Fruit fly (Drosophila melanogaster) whole organism, embryonic: ENCODE results near the gene CG17717.
A peak's percentile ranks its signal among the peaks of the same experiment; 100 is the strongest.

Source experiments
- Awh ChIP-seq: fragments of 200-800 bp; sonication (Bioruptor generic); IDR thresholded peaks from 2 replicates; pipeline ENCODE4, ENCODE4 v1.3.6; 2022; ENCODE audit warnings: missing biosample characterization, missing genetic modification characterization
- B-H1 ChIP-seq: fragments of 200-800 bp; sonication (Bioruptor generic); IDR thresholded peaks from 3 replicates; pipeline ENCODE4 v1.3.6; 2022; ENCODE audit warnings: missing biosample characterization, missing genetic modification characterization
- CG10366 ChIP-seq: fragments of 200-800 bp; sonication (Bioruptor generic); IDR thresholded peaks from 2 replicates; pipeline ENCODE4 v1.3.6; 2022; ENCODE audit warnings: missing biosample characterization, missing genetic modification characterization
- CG11247 ChIP-seq: fragments of 200-800 bp; sonication (Bioruptor generic); IDR thresholded peaks from 2 replicates; pipeline ENCODE4 v1.3.6; 2022; ENCODE audit warnings: missing biosample characterization, missing genetic modification characterization
- CG12071 ChIP-seq: fragments of 200-800 bp; sonication (Bioruptor generic); optimal IDR thresholded peaks from 3 replicates; lab custom pipeline; 2018; ENCODE audit warnings: missing biosample characterization, mild to moderate bottlenecking, missing genetic modification characterization
- CG1233 ChIP-seq: fragments of 200-800 bp; sonication (Bioruptor generic); optimal IDR thresholded peaks from 4 replicates; lab custom pipeline; 2018; ENCODE audit warnings: missing biosample characterization, mild to moderate bottlenecking, missing genetic modification characterization
- CG17385 ChIP-seq: fragments of 200-800 bp; sonication (Bioruptor generic); optimal IDR thresholded peaks from 3 replicates; lab custom pipeline; 2018; ENCODE audit warnings: missing biosample characterization, mild to moderate bottlenecking, missing genetic modification characterization
- CG18262 ChIP-seq: fragments of 200-800 bp; optimal IDR thresholded peaks from 3 replicates; lab custom pipeline; 2019; ENCODE audit warnings: missing biosample characterization, mild to moderate bottlenecking, missing genetic modification characterization, moderate library complexity
- CG18599 ChIP-seq: fragments of 200-800 bp; sonication (Bioruptor generic); optimal IDR thresholded peaks from 3 replicates; lab custom pipeline; 2017; ENCODE audit warnings: missing biosample characterization, missing genetic modification characterization, mild to moderate bottlenecking, moderate library complexity, missing genetic modification reagents
- CG18764 ChIP-seq: fragments of 200-800 bp; sonication (Bioruptor generic); optimal IDR thresholded peaks from 3 replicates; lab custom pipeline; 2016; ENCODE audit warnings: missing biosample characterization, missing genetic modification characterization
- CG30403 ChIP-seq: fragments of 200-800 bp; sonication (Bioruptor generic); optimal IDR thresholded peaks from 3 replicates; lab custom pipeline; 2016; ENCODE audit warnings: missing biosample characterization, missing genetic modification characterization
- CG31365 ChIP-seq: fragments of 200-800 bp; sonication (Bioruptor generic); optimal IDR thresholded peaks from 2 replicates; lab custom pipeline; 2018; ENCODE audit warnings: missing biosample characterization, mild to moderate bottlenecking, missing genetic modification characterization
- CG31441 ChIP-seq: fragments of 200-800 bp; sonication (Bioruptor generic); IDR thresholded peaks from 2 replicates; pipeline ENCODE4 v1.3.6; 2022; ENCODE audit warnings: missing biosample characterization, missing genetic modification characterization
- CG32767 ChIP-seq: fragments of 200-800 bp; sonication (Bioruptor generic); IDR thresholded peaks from 2 replicates; pipeline ENCODE4 v1.3.6; 2022; ENCODE audit warnings: missing biosample characterization, missing genetic modification characterization
- CG4424 ChIP-seq: fragments of 200-800 bp; sonication (Bioruptor generic); optimal IDR thresholded peaks from 3 replicates; lab custom pipeline; 2016; ENCODE audit warnings: missing biosample characterization, missing genetic modification characterization
- CG6254 ChIP-seq: fragments of 200-800 bp; sonication (Bioruptor generic); optimal IDR thresholded peaks from 3 replicates; lab custom pipeline; 2017; ENCODE audit warnings: mild to moderate bottlenecking, missing biosample characterization, missing genetic modification reagents, missing genetic modification characterization
- CG6813 ChIP-seq: fragments of 200-800 bp; sonication (Bioruptor generic); optimal IDR thresholded peaks from 2 replicates; lab custom pipeline; 2017; ENCODE audit warnings: missing biosample characterization, missing genetic modification characterization, mild to moderate bottlenecking, moderate library complexity, missing genetic modification reagents
- CG8281 ChIP-seq: fragments of 200-800 bp; sonication (Bioruptor generic); optimal IDR thresholded peaks from 2 replicates; lab custom pipeline; 2018; ENCODE audit warnings: missing biosample characterization, mild to moderate bottlenecking, missing genetic modification characterization, moderate library complexity
- CG8359 ChIP-seq: fragments of 200-800 bp; sonication (Bioruptor generic); optimal IDR thresholded peaks from 2 replicates; lab custom pipeline; 2017; ENCODE audit warnings: missing biosample characterization, mild to moderate bottlenecking, missing genetic modification characterization, borderline replicate concordance
- Chrac-16 ChIP-seq: fragments of 200-800 bp; sonication (Bioruptor generic); optimal IDR thresholded peaks from 3 replicates; lab custom pipeline; 2016; ENCODE audit warnings: missing biosample characterization, missing genetic modification characterization
- D19B ChIP-seq: fragments of 200-800 bp; sonication (Bioruptor generic); optimal IDR thresholded peaks from 2 replicates; lab custom pipeline; 2017; ENCODE audit warnings: missing biosample characterization, mild to moderate bottlenecking, missing genetic modification characterization
- Doc2 ChIP-seq: fragments of 200-800 bp; sonication (Bioruptor generic); IDR thresholded peaks from 2 replicates; pipeline ENCODE4 v1.3.6; 2022; ENCODE audit warnings: missing biosample characterization, missing genetic modification characterization
- Doc3 ChIP-seq: fragments of 200-800 bp; sonication (Bioruptor generic); IDR thresholded peaks from 3 replicates; pipeline ENCODE4 v1.3.6; 2022; ENCODE audit warnings: missing biosample characterization, missing genetic modification characterization; ENCODE audit not compliant: partially characterized antibody
- E2f1 ChIP-seq: fragments of 200-800 bp; sonication (Bioruptor generic); IDR thresholded peaks from 2 replicates; pipeline ENCODE4 v1.3.6; 2022; ENCODE audit warnings: missing biosample characterization, missing genetic modification characterization
- Fer2 ChIP-seq: fragments of 200-800 bp; sonication (Bioruptor generic); optimal IDR thresholded peaks from 2 replicates; lab custom pipeline; 2018; ENCODE audit warnings: missing biosample characterization, mild to moderate bottlenecking, missing genetic modification characterization, moderate library complexity
- Hsf ChIP-seq: fragments of 200-800 bp; sonication (Bioruptor generic); optimal IDR thresholded peaks from 3 replicates; lab custom pipeline; 2016; ENCODE audit warnings: missing biosample characterization, missing genetic modification characterization
- Kr ChIP-seq: fragments of 200-800 bp; sonication (Bioruptor generic); optimal IDR thresholded peaks from 2 replicates; lab custom pipeline; 2017; ENCODE audit warnings: missing biosample characterization, mild to moderate bottlenecking, missing genetic modification characterization
- MTF-1 ChIP-seq: fragments of 200-800 bp; sonication (Bioruptor generic); optimal IDR thresholded peaks from 2 replicates; lab custom pipeline; 2018; ENCODE audit warnings: missing biosample characterization, mild to moderate bottlenecking, missing genetic modification characterization, borderline replicate concordance
- Poxn ChIP-seq: fragments of 200-800 bp; sonication (Bioruptor generic); IDR thresholded peaks from 2 replicates; pipeline ENCODE4 v1.3.6; 2022; ENCODE audit warnings: missing biosample characterization, missing genetic modification characterization
- Spps ChIP-seq: fragments of 200-800 bp; sonication (Bioruptor generic); optimal IDR thresholded peaks from 2 replicates; lab custom pipeline; 2018; ENCODE audit warnings: missing biosample characterization, mild to moderate bottlenecking, missing genetic modification characterization
- Vsx1 ChIP-seq: fragments of 200-800 bp; sonication (Bioruptor generic); optimal IDR thresholded peaks from 2 replicates; lab custom pipeline; 2017; ENCODE audit warnings: missing biosample characterization, mild to moderate bottlenecking, missing genetic modification characterization, missing genetic modification reagents
- al ChIP-seq: fragments of 200-800 bp; sonication (Bioruptor generic); IDR thresholded peaks from 2 replicates; pipeline ENCODE4 v1.3.6; 2022; ENCODE audit warnings: missing biosample characterization, missing genetic modification characterization
- chm ChIP-seq: fragments of 200-800 bp; sonication (Bioruptor generic); IDR thresholded peaks from 2 replicates; pipeline ENCODE4 v1.3.6; 2022; ENCODE audit warnings: missing biosample characterization, missing genetic modification characterization
- crol ChIP-seq: fragments of 200-800 bp; sonication (Bioruptor generic); IDR thresholded peaks from 2 replicates; pipeline ENCODE4 v1.3.6; 2022; ENCODE audit warnings: missing biosample characterization, missing genetic modification characterization
- disco-r ChIP-seq: fragments of 200-800 bp; sonication (Bioruptor generic); optimal IDR thresholded peaks from 2 replicates; lab custom pipeline; 2016; ENCODE audit warnings: missing biosample characterization, missing genetic modification characterization
- dm ChIP-seq: fragments of 200-800 bp; sonication (Bioruptor generic); optimal IDR thresholded peaks from 3 replicates; lab custom pipeline; 2016; ENCODE audit warnings: missing biosample characterization, missing genetic modification characterization
- grau ChIP-seq: fragments of 200-800 bp; optimal IDR thresholded peaks from 3 replicates; lab custom pipeline; 2019; ENCODE audit warnings: missing biosample characterization, mild to moderate bottlenecking, missing genetic modification characterization, moderate library complexity
- gt ChIP-seq: fragments of 200-800 bp; sonication (Bioruptor generic); IDR thresholded peaks from 2 replicates; pipeline ENCODE4 v1.3.6; 2022; ENCODE audit warnings: missing biosample characterization, missing genetic modification characterization
- hkb ChIP-seq, 2 experiments: fragments of 200-800 bp in 1 of 2; fragments of >200 bp in 1 of 2; sonication (Bioruptor generic) in 1 of 2; IDR thresholded peaks in 1 of 2; optimal IDR thresholded peaks in 1 of 2; 2 replicates each; pipeline versions ENCODE4 v1.3.6 to Lab custom; 2017 to 2022; ENCODE audit warnings: missing biosample characterization in 1 of 2, missing genetic modification characterization in 1 of 2
- jumu ChIP-seq: fragments of 200-800 bp; sonication (Bioruptor generic); optimal IDR thresholded peaks from 3 replicates; lab custom pipeline; 2016; ENCODE audit warnings: missing biosample characterization, missing genetic modification characterization
- kni ChIP-seq: fragments of 200-800 bp; sonication (Bioruptor generic); optimal IDR thresholded peaks from 3 replicates; lab custom pipeline; 2017; ENCODE audit warnings: mild to moderate bottlenecking, missing biosample characterization, missing genetic modification reagents, missing genetic modification characterization
- peb ChIP-seq: fragments of 200-800 bp; sonication (Bioruptor generic); IDR thresholded peaks from 2 replicates; pipeline ENCODE4 v1.3.6; 2022; ENCODE audit warnings: missing biosample characterization, missing genetic modification characterization
- sob ChIP-seq: fragments of 200-800 bp; sonication (Bioruptor generic); IDR thresholded peaks from 2 replicates; pipeline ENCODE4 v1.3.6; 2022; ENCODE audit warnings: missing biosample characterization, missing genetic modification characterization
- tio ChIP-seq: fragments of 200-800 bp; sonication (Bioruptor generic); optimal IDR thresholded peaks from 2 replicates; lab custom pipeline; 2017; ENCODE audit warnings: missing biosample characterization, missing genetic modification characterization, inconsistent platforms
- tna ChIP-seq: fragments of 200-800 bp; sonication (Bioruptor generic); IDR thresholded peaks from 2 replicates; pipeline ENCODE4 v1.3.6; 2022; ENCODE audit warnings: missing biosample characterization, missing genetic modification characterization; ENCODE audit not compliant: partially characterized antibody
- trh ChIP-seq: fragments of 200-800 bp; sonication (Bioruptor generic); optimal IDR thresholded peaks from 2 replicates; lab custom pipeline; 2016; ENCODE audit warnings: missing biosample characterization, missing genetic modification characterization
- ttk ChIP-seq: fragments of 200-800 bp; sonication (Bioruptor generic); IDR thresholded peaks from 2 replicates; pipeline ENCODE4 v2.1.2; 2022; ENCODE audit warnings: missing biosample characterization, missing genetic modification characterization
- usp ChIP-seq: fragments of >200 bp; optimal IDR thresholded peaks from 2 replicates; lab custom pipeline; 2017; ENCODE audit warnings: missing biosample characterization, missing genetic modification characterization
- vvl ChIP-seq: fragments of 200-800 bp; sonication (Bioruptor generic); IDR thresholded peaks from 2 replicates; pipeline ENCODE4 v1.3.6; 2022; ENCODE audit warnings: missing biosample characterization, missing genetic modification characterization
- wor ChIP-seq: fragments of 200-800 bp; sonication (Bioruptor generic); IDR thresholded peaks from 2 replicates; pipeline ENCODE4 v1.3.6; 2022; ENCODE audit warnings: missing biosample characterization, missing genetic modification characterization

Gene CG17717

DNA sequence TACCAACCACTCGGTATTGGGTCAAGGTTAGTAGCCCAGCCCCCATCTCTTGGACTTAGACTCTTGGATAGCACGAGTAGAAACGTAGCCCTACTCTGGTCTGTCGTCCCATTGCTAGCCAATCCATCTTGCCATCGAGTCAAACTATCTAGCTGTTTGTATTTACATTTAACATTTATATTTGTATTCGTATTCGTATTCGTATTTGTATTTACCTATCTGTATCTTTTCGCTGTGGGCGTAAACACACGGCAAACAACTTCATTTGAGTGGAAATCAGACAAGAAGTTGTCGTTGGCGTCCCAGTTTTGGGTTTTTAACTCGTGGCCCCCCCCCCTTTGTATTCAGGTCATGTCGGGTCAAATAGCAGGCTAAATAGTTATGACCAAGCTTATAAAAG, 25.2 kb downstream of the CG17717 start (continued):
- TF ChIP-seq trh (GFP tag; lab: Kevin White, UChicago), result no peak
- no peak for TF ChIP-seq ttk (GFP tag; lab: Robert Waterston, UW)
- peak; percentile 22 for TF ChIP-seq kni (GFP tag; lab: Kevin White, UChicago)
- peak; percentile 57 for TF ChIP-seq Vsx1 (GFP tag; lab: Kevin White, UChicago)
- TF ChIP-seq Awh (GFP tag; lab: Robert Waterston, UW), result peak; percentile 37; the same call in 1 of the 2 replicates
- TF ChIP-seq sob (GFP tag; lab: Robert Waterston, UW), result peak; percentile 42; the same call in 1 of the 2 replicates
- peak; percentile 6 for TF ChIP-seq disco-r (GFP tag; lab: Kevin White, UChicago)
- peak; percentile 77 for TF ChIP-seq CG6813 (GFP tag; lab: Kevin White, UChicago)
- peak; percentile 44 for TF ChIP-seq Kr (GFP tag; lab: Kevin White, UChicago)
- peak; percentile 25; the same call in 1 of the 2 replicates for TF ChIP-seq CG31441
- TF ChIP-seq CG11247 (GFP tag; lab: Robert Waterston, UW), result no peak
- peak; percentile 42 for TF ChIP-seq CG6254 (GFP tag; lab: Kevin White, UChicago)
- no peak for TF ChIP-seq Poxn (GFP tag; lab: Robert Waterston, UW)
- TF ChIP-seq CG4424 (GFP tag; lab: Kevin White, UChicago), result peak; percentile 14
- peak; percentile 68 for TF ChIP-seq CG12071
- TF ChIP-seq CG8281 (tag; lab: Kevin White, UChicago), result peak; percentile 20
- TF ChIP-seq crol, result no peak
- no peak for TF ChIP-seq D19B
- TF ChIP-seq hkb (optimal IDR thresholded peaks at IDR 0.05; lab: Kevin White, UChicago), result no peak
- 0 out of 2 replicates have a peak, but pooled peaks have one; percentile 27 for TF ChIP-seq hkb (GFP tag; IDR thresholded peaks at IDR 0.05; lab: Robert Waterston, UW)
- peak; percentile 11 for TF ChIP-seq MTF-1 (GFP tag; lab: Kevin White, UChicago)
- no peak for TF ChIP-seq al
- peak; percentile 36 for TF ChIP-seq CG18262 (tag; lab: Kevin White, UChicago)
- no peak for TF ChIP-seq CG8359 (GFP tag; lab: Kevin White, UChicago)
- TF ChIP-seq Fer2 (tag; lab: Kevin White, UChicago), result no peak
- no peak for TF ChIP-seq wor (GFP tag; lab: Robert Waterston, UW)
- peak; percentile 34 for TF ChIP-seq CG1233 (GFP tag; lab: Kevin White, UChicago)
- TF ChIP-seq chm (GFP tag; lab: Robert Waterston, UW), result peak; percentile 39; the same call in 1 of the 2 replicates

dm6 chrX:6615476-6615875, 26.4 kb downstream of the CG17717 start:
- no peak for TF ChIP-seq usp (GFP tag; lab: Kevin White, UChicago)
- peak; percentile 27 for TF ChIP-seq CG18764 (GFP tag; lab: Kevin White, UChicago)
- peak; percentile 66 for TF ChIP-seq jumu
- TF ChIP-seq tna, result no peak
- no peak for TF ChIP-seq tio (GFP tag; lab: Kevin White, UChicago)
- peak; percentile 66 for TF ChIP-seq CG10366 (GFP tag; lab: Robert Waterston, UW)
- no peak for TF ChIP-seq Doc2 (GFP tag; lab: Robert Waterston, UW)
- peak; percentile 80 for TF ChIP-seq vvl (GFP tag; lab: Robert Waterston, UW)
- peak; percentile 36; the same call in 1 of the 2 replicates for TF ChIP-seq E2f1 (GFP tag; lab: Robert Waterston, UW)
- peak; percentile 39 for TF ChIP-seq Hsf (GFP tag; lab: Kevin White, UChicago)
- TF ChIP-seq CG17385 (GFP tag; lab: Kevin White, UChicago), result peak; percentile 17
- TF ChIP-seq Chrac-16 (GFP tag; lab: Kevin White, UChicago), result peak; percentile 24
- TF ChIP-seq B-H1 (GFP tag; lab: Robert Waterston, UW), result peak; percentile 46; the same call in 1 of the 3 replicates
- peak; percentile 54; the same call in 1 of the 2 replicates for TF ChIP-seq CG32767 (GFP tag; lab: Robert Waterston, UW)
- peak; percentile 18 for TF ChIP-seq Spps (tag; lab: Kevin White, UChicago)
- no peak for TF ChIP-seq Doc3
- TF ChIP-seq gt (GFP tag; lab: Robert Waterston, UW), result 0 out of 2 replicates have a peak, but pooled peaks have one; percentile 30
- TF ChIP-seq CG31365 (tag; lab: Kevin White, UChicago), result no peak
- peak; percentile 20 for TF ChIP-seq CG18599 (GFP tag; lab: Kevin White, UChicago)
- TF ChIP-seq CG1233 (GFP tag; lab: Kevin White, UChicago), result peak; percentile 7
- peak; percentile 40 for TF ChIP-seq CG30403
- TF ChIP-seq peb (GFP tag; lab: Robert Waterston, UW), result peak; percentile 44; the same call in 1 of the 2 replicates
- peak; percentile 23 for TF ChIP-seq CG6254 (GFP tag; lab: Kevin White, UChicago)
- peak; percentile 38 for TF ChIP-seq grau (tag; lab: Kevin White, UChicago)
- no peak for TF ChIP-seq dm
